Fruit fly (Drosophila melanogaster): ENCODE results near the gene CG13994.

DNA sequence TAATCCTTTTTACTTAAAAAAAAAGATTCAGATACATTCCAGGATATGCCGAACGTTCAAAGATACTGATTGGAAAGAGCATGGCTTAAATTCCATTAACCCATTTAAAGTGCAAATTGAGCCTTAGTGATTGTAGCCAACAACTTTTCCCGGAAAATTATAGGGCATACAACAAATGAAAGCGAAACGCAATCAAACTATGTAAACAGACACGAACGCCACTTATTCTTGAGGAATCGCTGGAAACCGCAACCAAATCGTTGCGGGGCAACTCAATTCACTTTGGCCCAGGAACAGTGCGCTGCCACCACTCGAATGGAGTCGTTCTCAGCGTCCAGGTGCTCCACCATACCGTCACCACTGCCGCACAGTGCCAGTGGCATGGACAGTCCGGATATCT, 42.3 kb upstream of the CG13994 start, which contains the start of gene CG13996:
- TF ChIP-seq CG8478 (optimal IDR thresholded peaks at IDR 0.05), result no peak
- no peak for TF ChIP-seq EcR (GFP tag; optimal IDR thresholded peaks at IDR 0.05)
- no peak for TF ChIP-seq psq (optimal IDR thresholded peaks at IDR 0.05)
